Worm (Caenorhabditis elegans) whole organism, L3 larva: Measurements from ENCODE around the gene tsp-14.

Source experiments
- R02D3.7 ChIP-seq: fragments of 150-350 bp; optimal IDR thresholded peaks from 2 replicates; lab custom pipeline; 2014; ENCODE audit warnings: missing biosample characterization, missing genetic modification characterization
- ZK546.5 ChIP-seq: sonication (generic microtip); optimal IDR thresholded peaks from 2 replicates; lab custom pipeline; 2017; ENCODE audit warnings: missing biosample characterization, missing genetic modification characterization
- ama-1 ChIP-seq: fragments of 150-350 bp; optimal IDR thresholded peaks from 2 replicates; lab custom pipeline; 2018
- ceh-28 ChIP-seq: fragments of 150-350 bp; optimal IDR thresholded peaks from 2 replicates; lab custom pipeline; 2014; ENCODE audit warnings: missing biosample characterization, missing genetic modification reagents, missing genetic modification characterization
- ceh-82 ChIP-seq: fragments of 150-350 bp; optimal IDR thresholded peaks from 2 replicates; lab custom pipeline; 2014; ENCODE audit warnings: missing biosample characterization, missing genetic modification characterization
- egl-5 ChIP-seq: fragments of 150-350 bp; optimal IDR thresholded peaks from 2 replicates; lab custom pipeline; 2017; ENCODE audit warnings: missing biosample characterization, missing genetic modification reagents, missing genetic modification characterization, inconsistent platforms
- elt-1 ChIP-seq: fragments of 150-350 bp; optimal IDR thresholded peaks from 2 replicates; lab custom pipeline; 2014; ENCODE audit warnings: missing biosample characterization, missing genetic modification characterization
- elt-2 ChIP-seq: sonication (generic microtip); optimal IDR thresholded peaks from 2 replicates; lab custom pipeline; 2016; ENCODE audit warnings: missing genetic modification reagents, mild to moderate bottlenecking, missing genetic modification characterization, missing compliant biosample characterization
- elt-3 ChIP-seq, 3 experiments: fragments of 150-350 bp in 1 of 3; sonication (generic microtip) in 2 of 3; optimal IDR thresholded peaks; 2 replicates in 2 of 3; 4 replicates in 1 of 3; lab custom pipeline; 2014 to 2017; ENCODE audit warnings: missing biosample characterization in 3 of 3, missing genetic modification characterization in 3 of 3
- eor-1 ChIP-seq, 2 experiments: fragments of 150-350 bp; optimal IDR thresholded peaks; 2 replicates each; lab custom pipeline; 2014 to 2018; ENCODE audit warnings: missing biosample characterization in 2 of 2, missing genetic modification characterization in 2 of 2
- fkh-10 ChIP-seq: sonication (generic microtip); optimal IDR thresholded peaks from 2 replicates; lab custom pipeline; 2017; ENCODE audit warnings: missing biosample characterization, missing genetic modification reagents, missing genetic modification characterization
- fkh-2 ChIP-seq: fragments of 150-350 bp; optimal IDR thresholded peaks from 2 replicates; lab custom pipeline; 2014; ENCODE audit warnings: missing biosample characterization, missing genetic modification reagents, missing genetic modification characterization
- fos-1 ChIP-seq: fragments of 150-350 bp; optimal IDR thresholded peaks from 2 replicates; lab custom pipeline; 2014; ENCODE audit warnings: missing biosample characterization, missing genetic modification characterization
- hmg-11 ChIP-seq: sonication (generic microtip); optimal IDR thresholded peaks from 2 replicates; lab custom pipeline; 2016; ENCODE audit warnings: missing genetic modification characterization, missing compliant biosample characterization
- jun-1 ChIP-seq: fragments of 150-350 bp; optimal IDR thresholded peaks from 2 replicates; lab custom pipeline; 2014; ENCODE audit warnings: missing biosample characterization, missing genetic modification reagents, missing genetic modification characterization
- lin-39 ChIP-seq: fragments of 150-350 bp; optimal IDR thresholded peaks from 2 replicates; lab custom pipeline; 2018; ENCODE audit warnings: missing biosample characterization, missing genetic modification reagents, missing genetic modification characterization
- lsy-12 ChIP-seq: sonication (generic microtip); optimal IDR thresholded peaks from 2 replicates; lab custom pipeline; 2016; ENCODE audit warnings: mild to moderate bottlenecking, missing genetic modification characterization, missing compliant biosample characterization
- mml-1 ChIP-seq: fragments of 150-350 bp; sonication (generic microtip); optimal IDR thresholded peaks from 3 replicates; lab custom pipeline; 2014; ENCODE audit warnings: missing biosample characterization, missing genetic modification characterization
- nfya-1 ChIP-seq: sonication (generic microtip); optimal IDR thresholded peaks from 2 replicates; lab custom pipeline; 2017; ENCODE audit warnings: missing genetic modification characterization, mild to moderate bottlenecking, missing compliant biosample characterization, antibody characterized with exemption, moderate library complexity; ENCODE audit not compliant: insufficient read depth
- nhr-11 ChIP-seq: fragments of 150-350 bp; optimal IDR thresholded peaks from 2 replicates; lab custom pipeline; 2014; ENCODE audit warnings: missing biosample characterization, missing genetic modification characterization
- nhr-23 ChIP-seq: fragments of 150-350 bp; optimal IDR thresholded peaks from 2 replicates; lab custom pipeline; 2014; ENCODE audit warnings: missing biosample characterization, missing genetic modification reagents, missing genetic modification characterization
- nhr-25 ChIP-seq: sonication (generic microtip); optimal IDR thresholded peaks from 2 replicates; lab custom pipeline; 2017; ENCODE audit warnings: missing biosample characterization, missing genetic modification characterization
- nhr-28 ChIP-seq: fragments of 150-350 bp; optimal IDR thresholded peaks from 2 replicates; lab custom pipeline; 2014; ENCODE audit warnings: missing biosample characterization, missing genetic modification characterization
- nhr-43 ChIP-seq: sonication (generic microtip); optimal IDR thresholded peaks from 2 replicates; lab custom pipeline; 2016; ENCODE audit warnings: mild to moderate bottlenecking, missing genetic modification characterization, missing compliant biosample characterization; ENCODE audit not compliant: poor library complexity, severe bottlenecking
- nhr-67 ChIP-seq: fragments of 150-350 bp; optimal IDR thresholded peaks from 2 replicates; lab custom pipeline; 2014; ENCODE audit warnings: missing biosample characterization, missing genetic modification characterization
- nhr-77 ChIP-seq: fragments of 150-350 bp; optimal IDR thresholded peaks from 2 replicates; lab custom pipeline; 2014; ENCODE audit warnings: missing biosample characterization, missing genetic modification characterization
- pha-4 ChIP-seq: fragments of 150-350 bp; optimal IDR thresholded peaks from 2 replicates; lab custom pipeline; 2014; ENCODE audit warnings: missing biosample characterization, missing genetic modification reagents, missing genetic modification characterization
- sea-2 ChIP-seq: fragments of 150-350 bp; sonication (generic microtip); optimal IDR thresholded peaks from 4 replicates; lab custom pipeline; 2014; ENCODE audit warnings: missing biosample characterization, missing genetic modification reagents, missing genetic modification characterization
- skn-1 ChIP-seq: fragments of 150-350 bp; optimal IDR thresholded peaks from 2 replicates; lab custom pipeline; 2014; ENCODE audit warnings: missing biosample characterization, missing genetic modification characterization
- snpc-4 ChIP-seq: fragments of 150-350 bp; optimal IDR thresholded peaks from 2 replicates; lab custom pipeline; 2014; ENCODE audit warnings: missing biosample characterization, missing genetic modification characterization
- tbx-2 ChIP-seq: sonication (generic microtip); optimal IDR thresholded peaks from 2 replicates; lab custom pipeline; 2016; ENCODE audit warnings: mild to moderate bottlenecking, missing genetic modification characterization, missing compliant biosample characterization
- unc-39 ChIP-seq: sonication (generic microtip); optimal IDR thresholded peaks from 4 replicates; lab custom pipeline; 2017; ENCODE audit warnings: missing biosample characterization, missing genetic modification characterization
- unc-62 ChIP-seq: fragments of 150-350 bp; sonication (generic microtip); optimal IDR thresholded peaks from 4 replicates; lab custom pipeline; 2014; ENCODE audit warnings: missing biosample characterization, missing genetic modification reagents, missing genetic modification characterization
- ztf-11 ChIP-seq: fragments of 150-350 bp; optimal IDR thresholded peaks from 2 replicates; lab custom pipeline; 2014; ENCODE audit warnings: missing biosample characterization, missing genetic modification characterization
- ztf-4 ChIP-seq: fragments of 150-350 bp; optimal IDR thresholded peaks from 2 replicates; lab custom pipeline; 2014; ENCODE audit warnings: missing biosample characterization, missing genetic modification characterization

The tsp-14 gene

ce11 chrX:4893623-4894105, 16.9 kb upstream of the tsp-14 start, which contains the start of gene T07F12.1:
Gene T07F12.1 (plus strand): TSS chrX:4894055.
- peak; percentile 43 for TF ChIP-seq nhr-23
- no peak for TF ChIP-seq nhr-43 (tag; lab: Kevin White, UChicago)
- TF ChIP-seq nhr-11 (tag; lab: Kevin White, UChicago) = no peak
- TF ChIP-seq ztf-11 = no peak
- no peak for TF ChIP-seq elt-3 (tag; optimal IDR thresholded peaks at IDR 0.05; lab: Kevin White, UChicago)
- peak; percentile 41 for TF ChIP-seq nhr-25
- peak; percentile 33 for TF ChIP-seq pha-4 (tag; lab: Kevin White, UChicago)
- no peak for TF ChIP-seq skn-1 (tag; lab: Kevin White, UChicago)
- TF ChIP-seq fos-1 (tag; lab: Kevin White, UChicago) = no peak
- no peak for TF ChIP-seq ZK546.5
- TF ChIP-seq elt-2 (tag; lab: Kevin White, UChicago) = peak; percentile 20
- TF ChIP-seq eor-1 (tag; optimal IDR thresholded peaks at IDR 0.05; lab: Kevin White, UChicago) = no peak
- TF ChIP-seq jun-1 (tag; lab: Kevin White, UChicago) = no peak
- no peak for TF ChIP-seq fkh-10
- TF ChIP-seq nhr-67 (tag; lab: Kevin White, UChicago) = no peak
- TF ChIP-seq R02D3.7 (tag; lab: Kevin White, UChicago) = no peak
- no peak for TF ChIP-seq mml-1 (tag; lab: Kevin White, UChicago)
- TF ChIP-seq tbx-2 (tag; lab: Kevin White, UChicago) = no peak
- no peak for TF ChIP-seq elt-1 (tag; lab: Kevin White, UChicago)
- peak; percentile 33 for TF ChIP-seq ceh-28 (tag; lab: Kevin White, UChicago)
- no peak for TF ChIP-seq sea-2
- no peak for TF ChIP-seq ceh-82 (tag; lab: Kevin White, UChicago)
- TF ChIP-seq, all 47 proteins: peak for 5

DNA sequence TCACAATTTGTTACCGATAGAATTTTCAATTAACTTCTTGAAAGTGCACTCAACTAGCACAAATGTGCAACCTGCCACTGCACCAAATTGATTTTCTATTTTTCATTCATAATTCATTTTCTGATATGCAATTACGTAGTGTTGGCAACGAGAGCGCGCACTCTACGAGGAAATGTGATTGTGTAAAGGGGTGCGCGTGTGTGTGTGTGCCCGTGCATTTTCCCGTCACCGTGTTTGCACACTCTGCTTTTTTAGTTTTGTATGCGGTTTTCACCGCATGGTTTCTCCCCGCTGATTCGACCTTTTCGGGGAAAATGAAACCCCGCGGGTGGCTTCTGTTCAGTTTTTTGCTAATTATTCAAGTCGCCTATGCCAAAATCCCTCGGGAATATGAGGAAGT, 13.4 kb upstream of the tsp-14 start, which contains the start of gene T07F12.2:
Gene T07F12.2, plus strand, starts transcription at position 87 of the 400 bp plus-strand sequence.
- peak; percentile 65 for TF ChIP-seq hmg-11 (tag; lab: Kevin White, UChicago)
- TF ChIP-seq ceh-82 (tag; lab: Kevin White, UChicago) = no peak
- TF ChIP-seq ceh-28 (tag; lab: Kevin White, UChicago) = no peak
- peak; percentile 44 for TF ChIP-seq nfya-1 (tag; lab: Kevin White, UChicago)
- TF ChIP-seq lin-39 (tag; lab: Kevin White, UChicago) = peak; percentile 39
- no peak for TF ChIP-seq nhr-77
- peak; percentile 20 for TF ChIP-seq ama-1 (lab: Kevin White, UChicago)
- TF ChIP-seq nhr-67 (tag; lab: Kevin White, UChicago) = no peak
- peak; percentile 17 for TF ChIP-seq elt-2 (tag; lab: Kevin White, UChicago)
- TF ChIP-seq pha-4 (tag; lab: Kevin White, UChicago) = peak; percentile 41
- TF ChIP-seq tbx-2 (tag; lab: Kevin White, UChicago) = peak; percentile 3
- no peak for TF ChIP-seq unc-62 (GFP tag; lab: Kevin White, UChicago)
- no peak for TF ChIP-seq nhr-28 (tag; lab: Kevin White, UChicago)
- TF ChIP-seq nhr-25 = peak; percentile 53
- no peak for TF ChIP-seq nhr-23
- no peak for TF ChIP-seq elt-3 (tag; optimal IDR thresholded peaks at IDR 0.05; lab: Kevin White, UChicago)
- no peak for TF ChIP-seq elt-1 (tag; lab: Kevin White, UChicago)
- no peak for TF ChIP-seq nhr-43 (tag; lab: Kevin White, UChicago)

ce11 chrX:4885651-4886050, 8.9 kb upstream of the tsp-14 start, which contains the start of gene arrd-23:
Gene arrd-23 (plus strand): TSS chrX:4885951.
- no peak for TF ChIP-seq nhr-77
- TF ChIP-seq fkh-2 (tag; lab: Kevin White, UChicago) = no peak
- TF ChIP-seq nhr-25 = no peak
- TF ChIP-seq elt-2 (tag; lab: Kevin White, UChicago) = no peak
- no peak for TF ChIP-seq lsy-12 (tag; lab: Kevin White, UChicago)
- TF ChIP-seq ztf-11 = no peak
- TF ChIP-seq unc-62 (GFP tag; lab: Kevin White, UChicago) = no peak
- TF ChIP-seq snpc-4 (tag; lab: Kevin White, UChicago) = no peak
- no peak for TF ChIP-seq sea-2
- TF ChIP-seq unc-39 (tag; lab: Kevin White, UChicago) = no peak
- no peak for TF ChIP-seq ceh-28 (tag; lab: Kevin White, UChicago)
- no peak for TF ChIP-seq fkh-10
- no peak for TF ChIP-seq nfya-1 (tag; lab: Kevin White, UChicago)
- no peak for TF ChIP-seq egl-5 (tag; lab: Kevin White, UChicago)
- no peak for TF ChIP-seq elt-3 (tag; optimal IDR thresholded peaks at IDR 0.05; lab: Kevin White, UChicago)
- TF ChIP-seq ceh-82 (tag; lab: Kevin White, UChicago) = no peak
- TF ChIP-seq ztf-4 (tag; lab: Kevin White, UChicago) = no peak
